Fruit fly (Drosophila melanogaster) whole organism, embryonic: ENCODE measurements around the gene Hsp22.

ENCODE experiments used
- Atf6 ChIP-seq: fragments of 200-800 bp; sonication (Bioruptor generic); IDR thresholded peaks from 2 replicates; pipeline ENCODE4 v1.3.6; 2022; ENCODE audit warnings: missing biosample characterization, missing genetic modification characterization
- CG12219 ChIP-seq: fragments of 200-800 bp; sonication (Bioruptor generic); optimal IDR thresholded peaks from 3 replicates; lab custom pipeline; 2018; ENCODE audit warnings: missing biosample characterization, mild to moderate bottlenecking, missing genetic modification characterization
- CG12744 ChIP-seq: fragments of 200-800 bp; sonication (Bioruptor generic); optimal IDR thresholded peaks from 2 replicates; lab custom pipeline; 2016; ENCODE audit warnings: missing biosample characterization, missing genetic modification characterization
- CG13287 ChIP-seq: fragments of 200-800 bp; sonication (Bioruptor generic); IDR thresholded peaks from 2 replicates; pipeline ENCODE4 v1.3.6; 2022; ENCODE audit warnings: missing biosample characterization, missing genetic modification characterization; ENCODE audit not compliant: partially characterized antibody
- CG14014 ChIP-seq: fragments of 200-800 bp; sonication (Bioruptor generic); IDR thresholded peaks from 2 replicates; pipeline ENCODE4 v1.3.6; 2022; ENCODE audit warnings: missing biosample characterization, missing genetic modification characterization
- CG14860 ChIP-seq: fragments of 200-800 bp; sonication (Bioruptor generic); IDR thresholded peaks from 3 replicates; pipeline ENCODE4 v1.3.6; 2022; ENCODE audit warnings: missing biosample characterization, missing genetic modification characterization; ENCODE audit not compliant: partially characterized antibody
- CG15514 ChIP-seq: fragments of 200-800 bp; sonication (Bioruptor generic); optimal IDR thresholded peaks from 3 replicates; lab custom pipeline; 2017; ENCODE audit warnings: missing biosample characterization, missing genetic modification characterization, mild to moderate bottlenecking, moderate library complexity, missing genetic modification reagents
- CG2116 ChIP-seq: fragments of 200-800 bp; sonication (Bioruptor generic); optimal IDR thresholded peaks from 3 replicates; lab custom pipeline; 2018; ENCODE audit warnings: missing biosample characterization, mild to moderate bottlenecking, missing genetic modification characterization
- CG32767 ChIP-seq: fragments of 200-800 bp; sonication (Bioruptor generic); IDR thresholded peaks from 2 replicates; pipeline ENCODE4 v1.3.6; 2022; ENCODE audit warnings: missing biosample characterization, missing genetic modification characterization
- CG6654 ChIP-seq: fragments of 200-800 bp; sonication (Bioruptor generic); optimal IDR thresholded peaks from 2 replicates; lab custom pipeline; 2017; ENCODE audit warnings: missing biosample characterization, mild to moderate bottlenecking, missing genetic modification characterization
- CG8290 ChIP-seq, 3 experiments: fragments of 200-800 bp; sonication (Bioruptor generic); optimal IDR thresholded peaks; 2 replicates each; lab custom pipeline; 2016 to 2019; ENCODE audit warnings: missing biosample characterization in 3 of 3, missing genetic modification characterization in 3 of 3, mild to moderate bottlenecking in 2 of 3, moderate library complexity in 1 of 3
- CG9797 ChIP-seq: fragments of 200-800 bp; sonication (Bioruptor generic); optimal IDR thresholded peaks from 3 replicates; lab custom pipeline; 2018; ENCODE audit warnings: missing biosample characterization, mild to moderate bottlenecking, missing genetic modification characterization
- CG9932 ChIP-seq: fragments of 200-800 bp; sonication (Bioruptor generic); IDR thresholded peaks from 2 replicates; pipeline ENCODE4 v1.3.6; 2022; ENCODE audit warnings: missing biosample characterization, missing genetic modification characterization
- CkIIα-i1 ChIP-seq: fragments of 200-800 bp; sonication (Bioruptor generic); IDR thresholded peaks from 2 replicates; pipeline ENCODE4 v1.3.6; 2022; ENCODE audit warnings: missing biosample characterization, missing genetic modification characterization
- D ChIP-seq, 2 experiments: fragments of 200-800 bp in 1 of 2; fragments of >200 bp in 1 of 2; sonication (Bioruptor generic) in 1 of 2; optimal IDR thresholded peaks; 2 replicates in 1 of 2; 3 replicates in 1 of 2; lab custom pipeline; 2017; ENCODE audit warnings: mild to moderate bottlenecking in 1 of 2, missing biosample characterization in 1 of 2, missing genetic modification characterization in 1 of 2, missing genetic modification reagents in 1 of 2
- Dek ChIP-seq: fragments of 200-800 bp; sonication (Bioruptor generic); optimal IDR thresholded peaks from 3 replicates; lab custom pipeline; 2019; ENCODE audit warnings: missing biosample characterization, mild to moderate bottlenecking, missing genetic modification characterization, moderate library complexity
- Dll ChIP-seq: fragments of 200-800 bp; sonication (Bioruptor generic); IDR thresholded peaks from 4 replicates; pipeline ENCODE4 v1.3.6; 2022; ENCODE audit warnings: missing biosample characterization, missing genetic modification characterization; ENCODE audit not compliant: partially characterized antibody
- Dp ChIP-seq: fragments of 200-800 bp; sonication (Bioruptor generic); optimal IDR thresholded peaks from 2 replicates; lab custom pipeline; 2018; ENCODE audit warnings: missing biosample characterization, mild to moderate bottlenecking, missing genetic modification characterization, moderate library complexity
- H15 ChIP-seq: fragments of 200-800 bp; sonication (Bioruptor generic); IDR thresholded peaks from 3 replicates; pipeline ENCODE4 v1.3.6; 2022; ENCODE audit warnings: missing biosample characterization, missing genetic modification characterization
- HLH3B ChIP-seq: fragments of 200-800 bp; sonication (Bioruptor generic); IDR thresholded peaks from 2 replicates; pipeline ENCODE4 v1.3.6; 2022; ENCODE audit warnings: missing biosample characterization, missing genetic modification characterization
- HmgZ ChIP-seq: fragments of 200-800 bp; sonication (Bioruptor generic); optimal IDR thresholded peaks from 2 replicates; lab custom pipeline; 2018; ENCODE audit warnings: missing biosample characterization, mild to moderate bottlenecking, missing genetic modification characterization
- Hmx ChIP-seq: fragments of 200-800 bp; sonication (Bioruptor generic); optimal IDR thresholded peaks from 2 replicates; lab custom pipeline; 2016; ENCODE audit warnings: missing biosample characterization, missing genetic modification characterization
- MBD-R2 ChIP-seq: fragments of 200-800 bp; sonication (Bioruptor generic); IDR thresholded peaks from 2 replicates; pipeline ENCODE4 v1.3.6; 2022; ENCODE audit warnings: missing biosample characterization, missing genetic modification characterization
- Med ChIP-seq: fragments of 200-800 bp; sonication (Bioruptor generic); peaks from one replicate; lab custom pipeline; 2016; ENCODE audit warnings: missing biosample characterization, missing genetic modification characterization, mild to moderate bottlenecking, inconsistent platforms, moderate library complexity
- Nf-YB ChIP-seq: fragments of 200-800 bp; sonication (Bioruptor generic); optimal IDR thresholded peaks from 3 replicates; lab custom pipeline; 2019; ENCODE audit warnings: missing biosample characterization, mild to moderate bottlenecking, missing genetic modification characterization, moderate library complexity
- Nf-YC ChIP-seq: fragments of 200-800 bp; optimal IDR thresholded peaks from 3 replicates; lab custom pipeline; 2019; ENCODE audit warnings: missing biosample characterization, mild to moderate bottlenecking, missing genetic modification characterization, moderate library complexity
- az2 ChIP-seq: fragments of 200-800 bp; sonication (Bioruptor generic); optimal IDR thresholded peaks from 3 replicates; lab custom pipeline; 2016; ENCODE audit warnings: missing biosample characterization, missing genetic modification characterization
- bbx ChIP-seq: fragments of 200-800 bp; sonication (Bioruptor generic); IDR thresholded peaks from 2 replicates; pipeline ENCODE4 v1.3.6; 2022; ENCODE audit warnings: missing biosample characterization, missing genetic modification characterization; ENCODE audit not compliant: partially characterized antibody
- caup ChIP-seq: fragments of 200-800 bp; sonication (Bioruptor generic); optimal IDR thresholded peaks from 3 replicates; lab custom pipeline; 2017; ENCODE audit warnings: missing biosample characterization, mild to moderate bottlenecking, missing genetic modification characterization, moderate library complexity; ENCODE audit not compliant: severe bottlenecking
- chinmo ChIP-seq: fragments of 200-800 bp; sonication (Bioruptor generic); IDR thresholded peaks from 4 replicates; pipeline ENCODE4 v1.3.6; 2022; ENCODE audit warnings: missing biosample characterization, missing genetic modification characterization; ENCODE audit not compliant: partially characterized antibody
- corto ChIP-seq: fragments of 200-800 bp; sonication (Bioruptor generic); optimal IDR thresholded peaks from 2 replicates; lab custom pipeline; 2016; ENCODE audit warnings: missing biosample characterization, mild to moderate bottlenecking, missing genetic modification characterization, moderate library complexity
- exex ChIP-seq: fragments of 200-800 bp; sonication (Bioruptor generic); optimal IDR thresholded peaks from 4 replicates; lab custom pipeline; 2018; ENCODE audit warnings: missing biosample characterization, mild to moderate bottlenecking, missing genetic modification characterization, moderate library complexity
- nmo ChIP-seq: fragments of 200-800 bp; sonication (Bioruptor generic); optimal IDR thresholded peaks from 2 replicates; lab custom pipeline; 2018; ENCODE audit warnings: missing biosample characterization, mild to moderate bottlenecking, missing genetic modification characterization, moderate library complexity
- scrt ChIP-seq: fragments of 200-800 bp; sonication (Bioruptor generic); optimal IDR thresholded peaks from 2 replicates; lab custom pipeline; 2018; ENCODE audit warnings: missing biosample characterization, mild to moderate bottlenecking, missing genetic modification characterization, moderate library complexity
- sug ChIP-seq: fragments of 200-800 bp; optimal IDR thresholded peaks from 2 replicates; lab custom pipeline; 2019; ENCODE audit warnings: missing biosample characterization, mild to moderate bottlenecking, missing genetic modification characterization, moderate library complexity
- vnd ChIP-seq: fragments of 200-800 bp; sonication (Bioruptor generic); IDR thresholded peaks from 3 replicates; pipeline ENCODE4 v1.3.6; 2022; ENCODE audit warnings: missing biosample characterization, missing genetic modification characterization; ENCODE audit not compliant: partially characterized antibody
- zf30C ChIP-seq: fragments of 200-800 bp; sonication (Bioruptor generic); optimal IDR thresholded peaks from 3 replicates; lab custom pipeline; 2018; ENCODE audit warnings: missing biosample characterization, mild to moderate bottlenecking, missing genetic modification characterization

The Hsp22 gene

dm6 chr3L:9399013-9399750 is 26.5 kb downstream of the Hsp22 start, which contains the start of gene CG4080 (continued):
- TF ChIP-seq Dp (GFP tag; lab: Kevin White, UChicago) (peak; percentile 34), zf30C (GFP tag; lab: Kevin White, UChicago) (no peak), chinmo (peak; percentile 57; the same call in 1 of the 4 replicates), Nf-YB (peak; percentile 23), CG9797 (peak; percentile 96), CG6654 (GFP tag; lab: Kevin White, UChicago) (no peak), CG2116 (GFP tag; lab: Kevin White, UChicago) (peak; percentile 89), CG14860 (peak; percentile 59), CG15514 (GFP tag; lab: Kevin White, UChicago) (peak; percentile 67), Dek (peak; percentile 17), az2 (GFP tag; lab: Kevin White, UChicago) (no peak), CG14014 (GFP tag; lab: Robert Waterston, UW) (peak; percentile 47; the same call in 1 of the 2 replicates), nmo (GFP tag; lab: Kevin White, UChicago) (peak; percentile 66), Hmx (GFP tag; lab: Kevin White, UChicago) (peak; percentile 9), exex (tag; lab: Kevin White, UChicago) (peak; percentile 1), sug (peak; percentile 22), CG13287 (GFP tag; lab: Robert Waterston, UW) (peak; percentile 88), MBD-R2 (GFP tag; lab: Robert Waterston, UW) (peak; percentile 25), CG32767 (GFP tag; lab: Robert Waterston, UW) (no peak), caup (GFP tag; lab: Kevin White, UChicago) (peak; percentile 33), corto (GFP tag; lab: Kevin White, UChicago) (peak; percentile 32), D (optimal IDR thresholded peaks at IDR 0.05; lab: Kevin White, UChicago) (no peak), D (GFP tag; optimal IDR thresholded peaks at IDR 0.05; lab: Kevin White, UChicago) (no peak), Nf-YC (peak; percentile 44), HLH3B (no peak), scrt (peak; percentile 46), HmgZ (tag; lab: Kevin White, UChicago) (peak; percentile 63), Med (GFP tag; lab: Kevin White, UChicago) (peak; percentile 81), vnd (GFP tag; lab: Robert Waterston, UW) (peak; percentile 76), H15 (GFP tag; lab: Robert Waterston, UW) (no peak), CG12744 (peak; percentile 3)

- TF ChIP-seq CG12219 (GFP tag; lab: Kevin White, UChicago) (no peak), Dll (GFP tag; lab: Robert Waterston, UW) (no peak), CG8290 (GFP tag; optimal IDR thresholded peaks at IDR 0.05; lab: Kevin White, UChicago) (no peak), CG8290 (tag; optimal IDR thresholded peaks at IDR 0.05; lab: Kevin White, UChicago) (no peak), bbx (GFP tag; lab: Robert Waterston, UW) (0 out of 2 replicates have a peak, but pooled peaks have one; percentile 9), CkIIα-i1 (GFP tag; lab: Robert Waterston, UW) (no peak), Atf6 (0 out of 2 replicates have a peak, but pooled peaks have one; percentile 30), CG9932 (GFP tag; lab: Robert Waterston, UW) (no peak)
These were observed 27.1 kb downstream of the Hsp22 start for dm6 chr3L:9399855-9400254.
